Fruit fly (Drosophila melanogaster): Measurements from ENCODE around the gene Rpn5.

Gene Rpn5

dm6 chr3R:5789025-5789953 lies at the start of gene Rpn5, which contains the start of gene Hat1 (continued):
- TF ChIP-seq CG11723 (GFP tag; optimal IDR thresholded peaks at IDR 0.05) (peak; percentile 57), nau (GFP tag; optimal IDR thresholded peaks at IDR 0.05) (no peak), B-H1 (GFP tag; IDR thresholded peaks at IDR 0.05) (peak; percentile 56; the same call in 2 of the 3 replicates), lilli (GFP tag; optimal IDR thresholded peaks at IDR 0.05) (peak; percentile 92), gsb-n (tag; optimal IDR thresholded peaks at IDR 0.05) (peak; percentile 47), Ravus (GFP tag; IDR thresholded peaks at IDR 0.05) (0 out of 2 replicates have a peak, but pooled peaks have one; percentile 5), CG18262 (tag; optimal IDR thresholded peaks at IDR 0.05) (peak; percentile 75), NFAT (GFP tag; IDR thresholded peaks at IDR 0.05) (peak; percentile 59; the same call in 1 of the 2 replicates), CG2678 (tag; optimal IDR thresholded peaks at IDR 0.05) (peak; percentile 80), hb (GFP tag; IDR thresholded peaks at IDR 0.05; ENCODE audit: partially characterized antibody) (peak; percentile 63; the same call in 2 of the 3 replicates), schlank (tag; optimal IDR thresholded peaks at IDR 0.05) (peak; percentile 27), CG30020 (tag; optimal IDR thresholded peaks at IDR 0.05) (peak; percentile 42), CG17568 (GFP tag; optimal IDR thresholded peaks at IDR 0.05) (no peak), PHDP (tag; optimal IDR thresholded peaks at IDR 0.05) (peak; percentile 66), Ada2b (GFP tag; IDR thresholded peaks at IDR 0.05) (peak; percentile 56), Taf1 (GFP tag; IDR thresholded peaks at IDR 0.05) (peak; percentile 58; the same call in 1 of the 2 replicates), Dref (GFP tag; IDR thresholded peaks at IDR 0.05) (peak; percentile 30; the same call in 1 of the 2 replicates), CG7839 (tag; optimal IDR thresholded peaks at IDR 0.05) (peak; percentile 69), CG10959 (GFP tag; IDR thresholded peaks at IDR 0.05) (no peak), lab (GFP tag; optimal IDR thresholded peaks at IDR 0.05) (peak; percentile 83), Scr (GFP tag; IDR thresholded peaks at IDR 0.05; ENCODE audit: partially characterized antibody) (peak; percentile 85), Aef1 (GFP tag; IDR thresholded peaks at IDR 0.05) (peak; percentile 76), prd (optimal IDR thresholded peaks at IDR 0.05) (no peak), prd (GFP tag; IDR thresholded peaks at IDR 0.05) (peak; percentile 79; the same call in 2 of the 3 replicates), otp (GFP tag; IDR thresholded peaks at IDR 0.05) (0 out of 3 replicates have a peak, but pooled peaks have one; percentile 9), unpg (GFP tag; optimal IDR thresholded peaks at IDR 0.05) (peak; percentile 66), sqz (GFP tag; optimal IDR thresholded peaks at IDR 0.05) (no peak), tup (GFP tag; optimal IDR thresholded peaks at IDR 0.05) (peak; percentile 56), Hmr (GFP tag; optimal IDR thresholded peaks at IDR 0.05) (peak; percentile 81), slou (GFP tag; optimal IDR thresholded peaks at IDR 0.05) (peak; percentile 69), fd3F (GFP tag; optimal IDR thresholded peaks at IDR 0.05) (peak; percentile 49), trh (GFP tag; optimal IDR thresholded peaks at IDR 0.05) (peak; percentile 77), crc (GFP tag; optimal IDR thresholded peaks at IDR 0.05) (peak; percentile 80), ato (GFP tag; IDR thresholded peaks at IDR 0.05; ENCODE audit: partially characterized antibody) (0 out of 2 replicates have a peak, but pooled peaks have one; percentile 13), maf-S (GFP tag; optimal IDR thresholded peaks at IDR 0.05) (peak; percentile 88), Hr51 (GFP tag; optimal IDR thresholded peaks at IDR 0.05) (peak; percentile 66 to 76), dm (GFP tag; optimal IDR thresholded peaks at IDR 0.05) (peak; percentile 82), dmrt11E (tag; optimal IDR thresholded peaks at IDR 0.05) (peak; percentile 74), pita (GFP tag; optimal IDR thresholded peaks at IDR 0.05) (no peak), da (GFP tag; optimal IDR thresholded peaks at IDR 0.05) (peak; percentile 72), Trl (optimal IDR thresholded peaks at IDR 0.05) (no peak), Trl (GFP tag; optimal IDR thresholded peaks at IDR 0.05) (peak; percentile 93), Opbp (GFP tag; IDR thresholded peaks at IDR 0.05; ENCODE audit: partially characterized antibody) (peak; percentile 98), ranshi (GFP tag; IDR thresholded peaks at IDR 0.05) (peak; percentile 28; the same call in 1 of the 2 replicates), CG17186 (GFP tag; optimal IDR thresholded peaks at IDR 0.05) (peak; percentile 57), Fer1 (GFP tag; optimal IDR thresholded peaks at IDR 0.05) (peak; percentile 52), tio (GFP tag; optimal IDR thresholded peaks at IDR 0.05) (peak; percentile 91)

Data from whole organism, embryonic.